Worm (Caenorhabditis elegans) whole organism, L2 larva: Measurements from ENCODE around the gene gst-31.
A peak's percentile ranks its signal among the peaks of the same experiment; 100 is the strongest.

ENCODE experiments used
- aly-2 ChIP-seq: fragments of 150-350 bp; optimal IDR thresholded peaks from 2 replicates; lab custom pipeline; 2014; ENCODE audit warnings: missing biosample characterization, missing genetic modification characterization
- egl-27 ChIP-seq: sonication (generic microtip); optimal IDR thresholded peaks from 3 replicates; lab custom pipeline; 2017; ENCODE audit warnings: missing biosample characterization, missing genetic modification reagents, missing genetic modification characterization
- lsy-2 ChIP-seq, 2 experiments: fragments of 150-350 bp in 1 of 2; sonication (generic microtip) in 1 of 2; optimal IDR thresholded peaks; 2 replicates each; lab custom pipeline; 2014 to 2017; ENCODE audit warnings: missing biosample characterization in 2 of 2, missing genetic modification characterization in 2 of 2
- mab-5 ChIP-seq: fragments of 150-350 bp; optimal IDR thresholded peaks from 2 replicates; lab custom pipeline; 2014; ENCODE audit warnings: missing biosample characterization, missing genetic modification characterization
- nhr-237 ChIP-seq: fragments of 150-350 bp; optimal IDR thresholded peaks from 2 replicates; lab custom pipeline; 2014; ENCODE audit warnings: missing biosample characterization, missing genetic modification characterization
- skn-1 ChIP-seq: sonication (generic microtip); optimal IDR thresholded peaks from 2 replicates; lab custom pipeline; 2017; ENCODE audit warnings: missing biosample characterization, missing genetic modification characterization
- unc-39 ChIP-seq: fragments of 150-350 bp; optimal IDR thresholded peaks from 2 replicates; lab custom pipeline; 2014; ENCODE audit warnings: missing biosample characterization, missing genetic modification characterization
- ztf-11 ChIP-seq: sonication (generic microtip); optimal IDR thresholded peaks from 2 replicates; lab custom pipeline; 2017; ENCODE audit warnings: missing biosample characterization, missing genetic modification characterization
- ztf-4 ChIP-seq: fragments of 150-350 bp; optimal IDR thresholded peaks from 2 replicates; lab custom pipeline; 2014; ENCODE audit warnings: missing biosample characterization, missing genetic modification characterization

- TF ChIP-seq skn-1 = no peak
- TF ChIP-seq nhr-237 = no peak
- TF ChIP-seq mab-5 (tag; lab: Kevin White, UChicago) = no peak
- no peak for TF ChIP-seq egl-27
- no peak for TF ChIP-seq ztf-11 (tag; lab: Kevin White, UChicago)
- no peak for TF ChIP-seq ztf-4 (tag; lab: Kevin White, UChicago)
- no peak for TF ChIP-seq unc-39 (tag; lab: Kevin White, UChicago)
- TF ChIP-seq aly-2 (tag; lab: Kevin White, UChicago) = no peak
- peak; percentile 53 to 91 for TF ChIP-seq lsy-2 (tag; optimal IDR thresholded peaks at IDR 0.05; lab: Kevin White, UChicago)
These were observed 33.4 kb upstream of the gst-31 start for ce11 chrII:15208151-15208550.
